Fruit fly (Drosophila melanogaster): ENCODE measurements around the gene CG32259.
A peak's percentile ranks its signal among the peaks of the same experiment; 100 is the strongest.

The CG32259 gene

DNA sequence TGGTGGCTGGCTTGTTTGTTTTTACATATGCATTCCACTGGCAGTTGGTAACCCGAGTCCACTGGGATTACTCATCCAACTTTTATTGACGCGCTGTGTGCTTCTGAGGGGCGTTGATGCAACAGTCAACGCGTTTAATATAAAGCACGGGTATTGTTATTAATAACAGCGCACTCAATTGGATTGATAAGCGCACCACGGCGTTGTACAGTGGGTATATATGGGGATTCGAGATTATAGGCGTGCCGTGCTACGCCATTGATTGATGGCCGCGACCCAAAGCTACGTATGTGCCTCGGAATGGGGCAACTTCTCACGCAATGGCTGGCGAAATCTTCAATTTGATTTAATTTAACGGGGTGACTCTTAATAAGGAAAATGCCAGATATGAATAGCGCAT, 38.0 kb downstream of the CG32259 start:
- TF ChIP-seq CG8478 (optimal IDR thresholded peaks at IDR 0.05) (no peak), usp (GFP tag; optimal IDR thresholded peaks at IDR 0.05) (no peak), pan (optimal IDR thresholded peaks at IDR 0.05) (no peak), EcR (GFP tag; optimal IDR thresholded peaks at IDR 0.05) (no peak), psq (optimal IDR thresholded peaks at IDR 0.05) (no peak), Dll (optimal IDR thresholded peaks at IDR 0.05) (no peak)

DNA sequence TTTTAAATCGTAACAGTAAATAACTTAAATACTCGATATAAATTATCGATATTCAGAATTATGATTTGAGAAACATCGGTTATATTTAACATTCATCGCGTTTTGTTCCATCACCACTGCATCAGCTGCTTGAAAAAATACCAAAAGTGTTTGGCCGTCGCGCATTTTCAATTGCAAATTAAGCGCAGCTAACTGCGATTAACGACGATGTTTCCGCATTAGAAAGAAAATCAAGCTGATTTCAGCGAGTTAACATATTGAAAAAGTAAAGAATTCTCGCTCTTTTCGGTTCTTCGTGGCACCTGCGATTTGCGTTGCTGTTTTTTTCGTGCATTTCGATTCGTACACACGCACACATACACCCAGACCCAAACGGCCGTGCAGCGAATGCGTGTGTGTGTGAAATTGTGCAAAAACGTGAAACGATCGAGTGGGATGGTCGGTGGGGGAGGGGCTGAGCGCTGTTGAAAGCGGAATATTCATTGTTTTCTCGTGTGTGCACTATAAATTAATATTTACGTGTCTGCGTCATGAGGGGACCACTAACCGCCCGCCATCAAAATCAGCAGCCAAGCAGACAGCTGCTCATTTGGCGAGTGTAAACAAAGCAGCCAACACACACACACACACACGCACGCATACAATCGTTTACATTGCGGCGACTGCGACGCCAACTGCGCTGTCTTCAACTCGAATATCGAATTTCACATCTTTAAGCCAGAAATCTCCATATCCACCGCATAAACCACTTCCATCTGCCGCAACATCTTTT, 39.1 kb downstream of the CG32259 start, which contains the start of gene Ack:
TSS of gene Ack (plus strand) at position 115 of the 772 bp plus-strand sequence.
- TF ChIP-seq CG8478 (optimal IDR thresholded peaks at IDR 0.05), result peak; percentile 52
- TF ChIP-seq psq (optimal IDR thresholded peaks at IDR 0.05), result no peak
- TF ChIP-seq usp (GFP tag; optimal IDR thresholded peaks at IDR 0.05), result no peak
- no peak for TF ChIP-seq pan (optimal IDR thresholded peaks at IDR 0.05)
- no peak for TF ChIP-seq Dll (optimal IDR thresholded peaks at IDR 0.05)

dm6 chr3L:4108844-4109494, 39.8 kb downstream of the CG32259 start:
- no peak for TF ChIP-seq pan (optimal IDR thresholded peaks at IDR 0.05)
- no peak for TF ChIP-seq EcR (GFP tag; optimal IDR thresholded peaks at IDR 0.05)
- no peak for TF ChIP-seq Dll (optimal IDR thresholded peaks at IDR 0.05)
- no peak for TF ChIP-seq usp (GFP tag; optimal IDR thresholded peaks at IDR 0.05)
- TF ChIP-seq psq (optimal IDR thresholded peaks at IDR 0.05), result no peak
- no peak for TF ChIP-seq CG8478 (optimal IDR thresholded peaks at IDR 0.05)

DNA sequence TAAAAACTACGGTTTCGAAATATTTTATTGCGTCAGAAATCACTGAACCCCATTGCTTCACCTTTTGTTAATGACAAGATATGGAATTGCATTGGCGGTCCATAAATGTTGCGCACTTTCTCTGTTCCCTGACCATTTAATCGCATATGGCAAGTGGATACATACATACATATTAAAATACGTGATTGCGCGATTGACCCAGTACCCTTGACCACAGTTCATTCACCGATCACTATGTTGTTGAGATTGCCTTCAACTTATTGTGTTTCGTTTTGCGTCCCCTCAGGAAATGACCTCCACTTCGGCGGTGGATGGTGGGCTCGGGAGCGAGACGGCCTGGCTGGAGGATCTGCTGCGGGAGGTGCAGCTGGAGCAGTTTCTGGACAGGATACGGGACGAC, 41.0 kb downstream of the CG32259 start:
- TF ChIP-seq CG8478 (optimal IDR thresholded peaks at IDR 0.05), result no peak
- TF ChIP-seq usp (GFP tag; optimal IDR thresholded peaks at IDR 0.05), result no peak
- TF ChIP-seq pan (optimal IDR thresholded peaks at IDR 0.05), result no peak
- TF ChIP-seq psq (optimal IDR thresholded peaks at IDR 0.05), result no peak
- TF ChIP-seq Dll (optimal IDR thresholded peaks at IDR 0.05), result no peak
- no peak for TF ChIP-seq EcR (GFP tag; optimal IDR thresholded peaks at IDR 0.05)

dm6 chr3L:4113998-4114397, 44.8 kb downstream of the CG32259 start:
- no peak for TF ChIP-seq psq (optimal IDR thresholded peaks at IDR 0.05)
- TF ChIP-seq usp (GFP tag; optimal IDR thresholded peaks at IDR 0.05), result no peak
- TF ChIP-seq pan (optimal IDR thresholded peaks at IDR 0.05), result no peak
- no peak for TF ChIP-seq Dll (optimal IDR thresholded peaks at IDR 0.05)
- TF ChIP-seq EcR (GFP tag; optimal IDR thresholded peaks at IDR 0.05), result no peak
- TF ChIP-seq CG8478 (optimal IDR thresholded peaks at IDR 0.05), result no peak

DNA sequence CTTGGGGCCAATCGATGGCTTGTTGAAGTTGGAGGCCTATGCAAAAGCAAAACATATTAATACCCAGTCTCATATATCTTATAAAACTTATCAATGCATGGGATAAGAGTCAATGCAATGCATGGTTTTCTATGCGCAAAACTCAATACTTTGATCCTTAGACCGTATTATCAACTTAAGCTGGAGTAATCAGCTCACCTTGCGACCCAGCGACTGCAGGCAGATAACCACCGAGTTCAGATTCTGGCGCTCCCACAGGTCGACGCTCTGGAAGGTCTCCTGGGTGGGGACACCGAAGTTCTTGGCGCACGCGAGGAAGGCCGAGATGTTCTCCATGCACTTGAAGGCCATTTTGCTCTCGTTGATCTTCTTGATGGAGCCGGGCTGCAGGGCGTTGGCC, 45.9 kb downstream of the CG32259 start:
- TF ChIP-seq CG8478 (optimal IDR thresholded peaks at IDR 0.05), result no peak
- TF ChIP-seq usp (GFP tag; optimal IDR thresholded peaks at IDR 0.05), result no peak
- no peak for TF ChIP-seq pan (optimal IDR thresholded peaks at IDR 0.05)
- no peak for TF ChIP-seq Dll (optimal IDR thresholded peaks at IDR 0.05)
- no peak for TF ChIP-seq EcR (GFP tag; optimal IDR thresholded peaks at IDR 0.05)
- TF ChIP-seq psq (optimal IDR thresholded peaks at IDR 0.05), result no peak

DNA sequence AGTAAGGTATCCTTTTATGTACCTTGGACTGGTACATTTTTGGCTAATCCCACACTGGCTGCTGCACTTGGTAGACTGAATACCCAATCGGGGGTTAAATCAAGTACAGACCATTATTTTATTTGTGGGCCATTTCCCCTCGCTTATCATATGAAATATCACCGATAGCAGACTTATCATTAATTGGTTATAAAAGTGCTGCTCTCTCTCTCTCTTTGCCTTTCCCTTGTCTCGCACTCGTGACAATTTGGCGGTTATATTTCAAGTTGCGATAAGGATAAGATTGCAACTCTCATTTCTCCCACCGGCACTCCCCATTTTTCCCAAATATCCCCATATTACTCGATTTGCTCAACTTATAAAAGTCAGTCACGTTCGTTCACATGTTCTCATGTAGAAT, 46.5 kb downstream of the CG32259 start:
- no peak for TF ChIP-seq EcR (GFP tag; optimal IDR thresholded peaks at IDR 0.05)
- TF ChIP-seq CG8478 (optimal IDR thresholded peaks at IDR 0.05), result no peak
- no peak for TF ChIP-seq usp (GFP tag; optimal IDR thresholded peaks at IDR 0.05)
- no peak for TF ChIP-seq pan (optimal IDR thresholded peaks at IDR 0.05)
- TF ChIP-seq Dll (optimal IDR thresholded peaks at IDR 0.05), result no peak
- TF ChIP-seq psq (optimal IDR thresholded peaks at IDR 0.05), result no peak

dm6 chr3L:4116490-4117367, 47.6 kb downstream of the CG32259 start:
- TF ChIP-seq usp (GFP tag; optimal IDR thresholded peaks at IDR 0.05), result no peak
- TF ChIP-seq CG8478 (optimal IDR thresholded peaks at IDR 0.05), result no peak

dm6 chr3L:4117493-4117892, 48.3 kb downstream of the CG32259 start:
- TF ChIP-seq CG8478 (optimal IDR thresholded peaks at IDR 0.05) (no peak), pan (optimal IDR thresholded peaks at IDR 0.05) (no peak), psq (optimal IDR thresholded peaks at IDR 0.05) (no peak)

dm6 chr3L:4118339-4118738, 49.2 kb downstream of the CG32259 start:
- no peak for TF ChIP-seq pan (optimal IDR thresholded peaks at IDR 0.05)
- TF ChIP-seq Dll (optimal IDR thresholded peaks at IDR 0.05), result no peak
- TF ChIP-seq usp (GFP tag; optimal IDR thresholded peaks at IDR 0.05), result no peak
- no peak for TF ChIP-seq EcR (GFP tag; optimal IDR thresholded peaks at IDR 0.05)
- TF ChIP-seq psq (optimal IDR thresholded peaks at IDR 0.05), result no peak
